Fruit fly (Drosophila melanogaster): ENCODE data around the gene Usp7.

The Usp7 gene

dm6 chrX:12028825-12029514 is at the start of gene Usp7 (continued):
- TF ChIP-seq CG2116 (GFP tag; optimal IDR thresholded peaks at IDR 0.05): peak; percentile 96
- no peak for TF ChIP-seq CG2678 (tag; optimal IDR thresholded peaks at IDR 0.05)
- TF ChIP-seq CG2120 (GFP tag; optimal IDR thresholded peaks at IDR 0.05): no peak
- TF ChIP-seq E2f2 (GFP tag; IDR thresholded peaks at IDR 0.05): peak; percentile 73
- TF ChIP-seq Mad (GFP tag; optimal IDR thresholded peaks at IDR 0.05): peak; percentile 21
- TF ChIP-seq Chrac-16 (GFP tag; optimal IDR thresholded peaks at IDR 0.05): peak; percentile 41
- peak; percentile 56 for TF ChIP-seq CG14710 (tag; optimal IDR thresholded peaks at IDR 0.05)
- no peak for TF ChIP-seq crol (GFP tag; IDR thresholded peaks at IDR 0.05)
- no peak for TF ChIP-seq CG13775 (GFP tag; optimal IDR thresholded peaks at IDR 0.05)
- TF ChIP-seq CG8359 (GFP tag; optimal IDR thresholded peaks at IDR 0.05; ENCODE audit: borderline replicate concordance): no peak
- no peak for TF ChIP-seq E2f1 (GFP tag; IDR thresholded peaks at IDR 0.05)
- no peak for TF ChIP-seq onecut (GFP tag; IDR thresholded peaks at IDR 0.05)
- TF ChIP-seq MBD-R2 (GFP tag; IDR thresholded peaks at IDR 0.05): peak; percentile 61
- no peak for TF ChIP-seq CG5245 (GFP tag; optimal IDR thresholded peaks at IDR 0.05)
- TF ChIP-seq ab (GFP tag; optimal IDR thresholded peaks at IDR 0.05): no peak
- TF ChIP-seq CG11560 (tag; IDR thresholded peaks at IDR 0.05): no peak; the same call in 2 of the 3 replicates
- no peak for TF ChIP-seq Oaz (GFP tag; IDR thresholded peaks at IDR 0.05)
- TF ChIP-seq CG13894 (tag; optimal IDR thresholded peaks at IDR 0.05): no peak
- TF ChIP-seq vnd (GFP tag; IDR thresholded peaks at IDR 0.05; ENCODE audit: partially characterized antibody): peak; percentile 91
- no peak for TF ChIP-seq H15 (GFP tag; IDR thresholded peaks at IDR 0.05)
- TF ChIP-seq HmgD (GFP tag; optimal IDR thresholded peaks at IDR 0.05): no peak
- no peak for TF ChIP-seq CG11093 (GFP tag; IDR thresholded peaks at IDR 0.05)
- TF ChIP-seq sc (optimal IDR thresholded peaks at IDR 0.05): no peak
- no peak for TF ChIP-seq sc (GFP tag; optimal IDR thresholded peaks at IDR 0.05)
- TF ChIP-seq Doc2 (GFP tag; IDR thresholded peaks at IDR 0.05): no peak
- no peak for TF ChIP-seq Mrtf (GFP tag; IDR thresholded peaks at IDR 0.05)
- TF ChIP-seq CG10147 (GFP tag; optimal IDR thresholded peaks at IDR 0.05): no peak
- no peak for TF ChIP-seq Atf6 (GFP tag; IDR thresholded peaks at IDR 0.05)
- TF ChIP-seq seq (GFP tag; IDR thresholded peaks at IDR 0.05): no peak
- TF ChIP-seq Scr (GFP tag; IDR thresholded peaks at IDR 0.05; ENCODE audit: partially characterized antibody): peak; percentile 91
- no peak for TF ChIP-seq wor (GFP tag; IDR thresholded peaks at IDR 0.05)
- TF ChIP-seq C15 (GFP tag; IDR thresholded peaks at IDR 0.05): no peak
- no peak for TF ChIP-seq slou (GFP tag; optimal IDR thresholded peaks at IDR 0.05)
- no peak for TF ChIP-seq CG8388 (GFP tag; optimal IDR thresholded peaks at IDR 0.05)
- no peak for TF ChIP-seq tgo (GFP tag; IDR thresholded peaks at IDR 0.05)
- no peak for TF ChIP-seq CrebB (tag; optimal IDR thresholded peaks at IDR 0.05)
- no peak for TF ChIP-seq CG11398 (GFP tag; optimal IDR thresholded peaks at IDR 0.05)
- no peak for TF ChIP-seq pho (GFP tag; optimal IDR thresholded peaks at IDR 0.05)
- no peak for TF ChIP-seq dan (GFP tag; IDR thresholded peaks at IDR 0.05)
- TF ChIP-seq sens-2 (GFP tag; IDR thresholded peaks at IDR 0.05): no peak
- TF ChIP-seq CG17912 (GFP tag; optimal IDR thresholded peaks at IDR 0.05): peak; percentile 69
- peak; percentile 19 for TF ChIP-seq grau (tag; optimal IDR thresholded peaks at IDR 0.05)
- TF ChIP-seq CG8944 (GFP tag; optimal IDR thresholded peaks at IDR 0.05): no peak
- no peak for TF ChIP-seq CG6813 (GFP tag; optimal IDR thresholded peaks at IDR 0.05)
- TF ChIP-seq klu (GFP tag; IDR thresholded peaks at IDR 0.05): no peak
- peak; percentile 91 for TF ChIP-seq CG14860 (GFP tag; IDR thresholded peaks at IDR 0.05; ENCODE audit: partially characterized antibody)
- TF ChIP-seq ara (GFP tag; IDR thresholded peaks at IDR 0.05): no peak
- TF ChIP-seq CG4730 (GFP tag; IDR thresholded peaks at IDR 0.05): no peak
- TF ChIP-seq bigmax (GFP tag; optimal IDR thresholded peaks at IDR 0.05): no peak
- no peak for TF ChIP-seq lilli (GFP tag; optimal IDR thresholded peaks at IDR 0.05)
- peak; percentile 30 for TF ChIP-seq twi (tag; optimal IDR thresholded peaks at IDR 0.05)
- TF ChIP-seq Nf-YC (tag; optimal IDR thresholded peaks at IDR 0.05): peak; percentile 25
